Worm (Caenorhabditis elegans): ENCODE measurements around the gene C46C2.7.

- TF ChIP-seq W03F9.2 (tag; optimal IDR thresholded peaks at IDR 0.05) (no peak), him-1 (tag; optimal IDR thresholded peaks at IDR 0.05) (no peak)
These were observed 5.2 kb downstream of the C46C2.7 start, which contains the start of gene wnk-1 for ce11 chrIV:9199939-9200202.

All from whole organism, L4/young adult.